Worm (Caenorhabditis elegans) whole organism, young adult: ENCODE data around the gene F28B1.2.
A peak's percentile ranks its signal among the peaks of the same experiment; 100 is the strongest.

Experiments used
- B0019.2 ChIP-seq: fragments of 200-800 bp; sonication (Bioruptor generic); conservative IDR thresholded peaks from 2 replicates; pipeline ENCODE4 v1.3.6; 2022; ENCODE audit warnings: missing genetic modification reagents, missing genetic modification characterization, missing compliant biosample characterization
- F23B12.7 ChIP-seq: sonication (generic microtip); optimal IDR thresholded peaks from 2 replicates; lab custom pipeline; 2017; ENCODE audit warnings: missing genetic modification characterization, mild to moderate bottlenecking, missing compliant biosample characterization, antibody characterized with exemption, moderate library complexity; ENCODE audit not compliant: insufficient read depth
- F37B4.10 ChIP-seq: fragments of 200-800 bp; sonication (Bioruptor generic); IDR thresholded peaks from 2 replicates; pipeline ENCODE4 v1.3.6; 2022; ENCODE audit warnings: missing genetic modification characterization, missing compliant biosample characterization
- F49E8.2 ChIP-seq: sonication (generic microtip); optimal IDR thresholded peaks from 3 replicates; lab custom pipeline; 2017; ENCODE audit warnings: missing genetic modification characterization, mild to moderate bottlenecking, missing compliant biosample characterization, antibody characterized with exemption, moderate library complexity; ENCODE audit not compliant: insufficient read depth
- F57A8.1 ChIP-seq: fragments of 200-800 bp; sonication (Bioruptor generic); optimal IDR thresholded peaks from 2 replicates; lab custom pipeline; 2018; ENCODE audit warnings: mild to moderate bottlenecking, missing genetic modification characterization, moderate library complexity, missing compliant biosample characterization
- T07F8.4 ChIP-seq: sonication (generic microtip); optimal IDR thresholded peaks from 2 replicates; lab custom pipeline; 2016; ENCODE audit warnings: mild to moderate bottlenecking, missing genetic modification characterization, moderate library complexity, missing compliant biosample characterization
- Y53G8AR.9 ChIP-seq: fragments of 200-800 bp; sonication (Bioruptor generic); conservative IDR thresholded peaks from 2 replicates; pipeline ENCODE4 v1.3.6; 2022; ENCODE audit warnings: missing genetic modification reagents, missing genetic modification characterization, missing compliant biosample characterization
- ZK185.1 ChIP-seq: sonication (generic microtip); optimal IDR thresholded peaks from 2 replicates; lab custom pipeline; 2016; ENCODE audit warnings: mild to moderate bottlenecking, missing genetic modification characterization, missing compliant biosample characterization; ENCODE audit not compliant: poor library complexity, severe bottlenecking
- aptf-3 ChIP-seq: fragments of 200-800 bp; sonication (Bioruptor generic); IDR thresholded peaks from 2 replicates; pipeline ENCODE4 v1.3.6; 2022; ENCODE audit warnings: missing genetic modification characterization, missing compliant biosample characterization
- attf-5 ChIP-seq: fragments of 200-800 bp; sonication (Bioruptor generic); optimal IDR thresholded peaks from 2 replicates; lab custom pipeline; 2018; ENCODE audit warnings: mild to moderate bottlenecking, missing genetic modification characterization, missing compliant biosample characterization
- bed-1 ChIP-seq: fragments of 200-800 bp; sonication (Bioruptor generic); IDR thresholded peaks from 2 replicates; pipeline ENCODE4 v1.3.6; 2022; ENCODE audit warnings: missing genetic modification reagents, missing genetic modification characterization, missing compliant biosample characterization
- cebp-2 ChIP-seq: fragments of 200-800 bp; sonication (Bioruptor generic); IDR thresholded peaks from 2 replicates; pipeline ENCODE4 v1.3.6; 2022; ENCODE audit warnings: missing genetic modification characterization, missing compliant biosample characterization
- ceh-40 ChIP-seq: fragments of 200-800 bp; sonication (Bioruptor generic); IDR thresholded peaks from 2 replicates; pipeline ENCODE4 v1.3.6; 2022; ENCODE audit warnings: missing genetic modification characterization, missing compliant biosample characterization
- ceh-91 ChIP-seq: fragments of 200-800 bp; sonication (Bioruptor generic); IDR thresholded peaks from 2 replicates; pipeline ENCODE4 v1.3.6; 2022; ENCODE audit warnings: missing genetic modification reagents, missing genetic modification characterization, missing compliant biosample characterization
- die-1 ChIP-seq: sonication (generic microtip); optimal IDR thresholded peaks from 2 replicates; lab custom pipeline; 2016; ENCODE audit warnings: missing genotype, mild to moderate bottlenecking, missing genetic modification characterization, missing compliant biosample characterization
- dox-1 ChIP-seq: fragments of 200-800 bp; sonication (Bioruptor generic); IDR thresholded peaks from 2 replicates; pipeline ENCODE4 v1.3.6; 2022; ENCODE audit warnings: missing genetic modification reagents, missing genetic modification characterization, missing compliant biosample characterization
- dpl-1 ChIP-seq: fragments of 150-350 bp; optimal IDR thresholded peaks from 2 replicates; lab custom pipeline; 2014; ENCODE audit warnings: missing biosample characterization, missing genetic modification reagents, missing genetic modification characterization
- egl-44 ChIP-seq: fragments of 200-800 bp; sonication (Bioruptor generic); IDR thresholded peaks from 2 replicates; pipeline ENCODE4 v1.3.6; 2022; ENCODE audit warnings: missing genetic modification reagents, missing genetic modification characterization, missing compliant biosample characterization
- ets-4 ChIP-seq: fragments of 200-800 bp; sonication (Bioruptor generic); optimal IDR thresholded peaks from 2 replicates; lab custom pipeline; 2018; ENCODE audit warnings: mild to moderate bottlenecking, missing genetic modification characterization, missing compliant biosample characterization
- gei-17 ChIP-seq: fragments of 200-800 bp; sonication (Bioruptor generic); optimal IDR thresholded peaks from 2 replicates; lab custom pipeline; 2018; ENCODE audit warnings: mild to moderate bottlenecking, missing genetic modification characterization, missing compliant biosample characterization
- lsl-1 ChIP-seq: fragments of 200-800 bp; sonication (Bioruptor generic); optimal IDR thresholded peaks from 2 replicates; lab custom pipeline; 2018; ENCODE audit warnings: mild to moderate bottlenecking, missing genetic modification characterization, moderate library complexity, missing compliant biosample characterization
- madf-3 ChIP-seq: fragments of 200-800 bp; sonication (Bioruptor generic); IDR thresholded peaks from 2 replicates; pipeline ENCODE4 v1.3.6; 2022; ENCODE audit warnings: missing genetic modification reagents, missing genetic modification characterization, missing compliant biosample characterization
- madf-6 ChIP-seq: fragments of 200-800 bp; sonication (Bioruptor generic); IDR thresholded peaks from 2 replicates; pipeline ENCODE4 v1.3.6; 2022; ENCODE audit warnings: missing genetic modification reagents, missing genetic modification characterization, missing compliant biosample characterization
- nhr-179 ChIP-seq: sonication (generic microtip); optimal IDR thresholded peaks from 2 replicates; lab custom pipeline; 2016; ENCODE audit warnings: mild to moderate bottlenecking, missing genetic modification characterization, missing compliant biosample characterization
- nhr-80 ChIP-seq: sonication (generic microtip); optimal IDR thresholded peaks from 2 replicates; lab custom pipeline; 2016; ENCODE audit warnings: missing genetic modification characterization, missing compliant biosample characterization
- repo-1 ChIP-seq: sonication (generic microtip); optimal IDR thresholded peaks from 2 replicates; lab custom pipeline; 2017; ENCODE audit warnings: mild to moderate bottlenecking, missing genetic modification characterization, missing compliant biosample characterization
- rpc-1 ChIP-seq, 2 experiments: fragments of 150-350 bp in 1 of 2; sonication (generic microtip) in 1 of 2; optimal IDR thresholded peaks; 2 replicates each; lab custom pipeline; 2014 to 2018; ENCODE audit warnings: missing biosample characterization in 1 of 2, missing genetic modification characterization in 1 of 2, missing genetic modification reagents in 1 of 2, missing genotype in 1 of 2
- snpc-1.3 ChIP-seq: sonication (generic microtip); optimal IDR thresholded peaks from 2 replicates; lab custom pipeline; 2017; ENCODE audit warnings: missing genetic modification characterization, mild to moderate bottlenecking, missing compliant biosample characterization, antibody characterized with exemption, moderate library complexity, missing genotype, missing genetic modification reagents; ENCODE audit not compliant: insufficient read depth
- sptf-2 ChIP-seq: fragments of 200-800 bp; sonication (Bioruptor generic); optimal IDR thresholded peaks from 2 replicates; lab custom pipeline; 2018; ENCODE audit warnings: mild to moderate bottlenecking, missing genetic modification characterization, missing compliant biosample characterization
- tbx-9 ChIP-seq: sonication (generic microtip); optimal IDR thresholded peaks from 2 replicates; lab custom pipeline; 2016; ENCODE audit warnings: borderline replicate concordance, missing genetic modification characterization, inconsistent platforms, missing compliant biosample characterization
- tlf-1 ChIP-seq: fragments of 200-800 bp; sonication (Bioruptor generic); optimal IDR thresholded peaks from 2 replicates; lab custom pipeline; 2018; ENCODE audit warnings: mild to moderate bottlenecking, missing genetic modification characterization, missing compliant biosample characterization
- unc-130 ChIP-seq: sonication (generic microtip); optimal IDR thresholded peaks from 2 replicates; lab custom pipeline; 2016; ENCODE audit warnings: missing genetic modification reagents, missing genetic modification characterization, missing compliant biosample characterization
- zim-3 ChIP-seq: sonication (generic microtip); optimal IDR thresholded peaks from 2 replicates; lab custom pipeline; 2017; ENCODE audit warnings: mild to moderate bottlenecking, missing genetic modification characterization, moderate library complexity, missing compliant biosample characterization
- ztf-25 ChIP-seq: fragments of 200-800 bp; sonication (Bioruptor generic); IDR thresholded peaks from 2 replicates; pipeline ENCODE4 v1.3.6; 2022; ENCODE audit warnings: missing genetic modification reagents, missing genetic modification characterization, missing compliant biosample characterization
- ztf-3 ChIP-seq: fragments of 200-800 bp; sonication (Bioruptor generic); optimal IDR thresholded peaks from 2 replicates; lab custom pipeline; 2018; ENCODE audit warnings: mild to moderate bottlenecking, missing genetic modification characterization, missing compliant biosample characterization
- ztf-6 ChIP-seq: fragments of 200-800 bp; sonication (Bioruptor generic); IDR thresholded peaks from 2 replicates; pipeline ENCODE4 v1.3.6; 2022; ENCODE audit warnings: missing genetic modification reagents, missing genetic modification characterization, missing compliant biosample characterization

The F28B1.2 gene

DNA sequence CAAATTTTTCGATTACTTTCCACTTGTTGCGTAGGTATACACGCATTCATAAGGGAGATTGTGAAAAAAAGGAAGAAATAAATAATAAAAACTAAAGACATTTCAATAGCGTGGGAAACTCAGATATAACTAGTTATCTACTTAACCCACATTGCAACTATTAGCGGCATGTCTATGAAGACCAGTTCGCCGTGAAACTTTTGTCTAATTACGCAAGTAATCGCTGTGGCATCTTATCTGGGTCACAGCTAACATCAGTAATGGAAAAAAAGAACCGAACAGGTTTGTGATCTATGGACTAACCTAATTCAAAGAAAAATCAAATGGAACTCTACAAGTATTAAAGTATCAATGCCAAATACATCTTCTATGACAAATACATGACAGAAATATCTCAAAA lies 31.4 kb upstream of the F28B1.2 start, which contains the start of gene clec-241:
Gene clec-241 (minus strand): TSS at position 101 of the 400 bp plus-strand sequence.
- TF ChIP-seq die-1 (tag; lab: Kevin White, UChicago) (no peak), madf-3 (no peak), F23B12.7 (tag; lab: Kevin White, UChicago) (no peak), attf-5 (no peak), egl-44 (GFP tag; lab: Robert Waterston, UW) (no peak), Y53G8AR.9 (no peak)

DNA sequence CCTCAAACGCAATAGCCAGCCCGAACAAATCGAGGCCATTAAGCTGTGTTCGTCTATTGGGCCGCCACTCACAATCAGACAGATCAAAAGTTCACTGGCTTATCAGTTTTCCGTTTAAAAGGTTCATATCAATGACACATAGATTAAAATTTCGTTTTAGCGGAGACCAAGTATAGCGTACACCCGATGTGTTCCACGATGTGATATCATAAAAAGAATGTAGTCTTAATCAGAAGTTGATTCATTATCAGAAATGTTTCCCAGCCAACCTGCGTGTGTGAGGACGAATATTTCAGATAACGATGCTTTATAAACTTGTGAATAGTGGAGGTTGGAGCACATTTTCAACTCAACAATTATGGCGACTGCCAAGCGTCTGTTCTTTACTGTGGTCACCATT lies 30.6 kb upstream of the F28B1.2 start, which contains the start of gene clc-13:
Gene clc-13 (plus strand): TSS at position 359 of the 400 bp plus-strand sequence.
- TF ChIP-seq ztf-6 (GFP tag; lab: Robert Waterston, UW) (no peak), gei-17 (GFP tag; lab: Kevin White, UChicago) (no peak), zim-3 (tag; lab: Kevin White, UChicago) (no peak), cebp-2 (GFP tag; lab: Robert Waterston, UW) (no peak), snpc-1.3 (tag; lab: Kevin White, UChicago) (no peak), ceh-91 (GFP tag; lab: Robert Waterston, UW) (no peak), ets-4 (GFP tag; lab: Kevin White, UChicago) (peak; percentile 20), ZK185.1 (tag; lab: Kevin White, UChicago) (no peak), Y53G8AR.9 (no peak), nhr-80 (tag; lab: Kevin White, UChicago) (peak; percentile 44), madf-6 (no peak), attf-5 (no peak), dox-1 (GFP tag; lab: Robert Waterston, UW) (0 out of 2 replicates have a peak, but pooled peaks have one; percentile 28), lsl-1 (GFP tag; lab: Kevin White, UChicago) (no peak), repo-1 (tag; lab: Kevin White, UChicago) (no peak)

DNA sequence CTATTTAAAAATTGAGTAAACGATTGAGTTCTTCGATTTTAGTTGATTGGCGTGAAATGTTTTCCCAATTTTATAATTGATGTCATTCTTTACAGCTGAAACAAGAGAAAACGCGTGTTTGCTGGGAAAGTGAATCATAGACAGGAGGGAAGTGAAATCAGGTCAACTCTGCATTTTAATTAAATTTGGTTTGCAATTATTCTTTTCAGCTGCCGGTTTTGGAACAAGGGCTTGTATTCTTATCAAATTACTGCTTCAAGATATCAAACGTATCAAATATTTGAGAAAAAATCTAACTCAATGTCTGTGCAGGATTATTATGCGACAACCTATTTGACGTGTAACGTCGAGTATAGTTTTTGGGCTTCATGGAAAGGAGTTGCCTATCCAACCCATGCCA lies 27.8 kb upstream of the F28B1.2 start, which contains the start of gene srh-97:
Gene srh-97 (plus strand): TSS at position 301 of the 400 bp plus-strand sequence.
- TF ChIP-seq bed-1 (GFP tag; lab: Robert Waterston, UW) (no peak), aptf-3 (GFP tag; lab: Robert Waterston, UW) (no peak), gei-17 (GFP tag; lab: Kevin White, UChicago) (no peak), tbx-9 (no peak), ztf-3 (GFP tag; lab: Kevin White, UChicago) (no peak), B0019.2 (GFP tag; lab: Robert Waterston, UW) (no peak), ztf-25 (GFP tag; lab: Robert Waterston, UW) (no peak), dpl-1 (GFP tag; lab: Kevin White, UChicago) (no peak), F57A8.1 (GFP tag; lab: Kevin White, UChicago) (no peak), tlf-1 (GFP tag; lab: Kevin White, UChicago) (no peak), rpc-1 (optimal IDR thresholded peaks at IDR 0.05; lab: Kevin White, UChicago) (no peak), rpc-1 (tag; optimal IDR thresholded peaks at IDR 0.05; lab: Kevin White, UChicago) (no peak), T07F8.4 (no peak), ceh-40 (no peak), nhr-179 (tag; lab: Kevin White, UChicago) (no peak), sptf-2 (GFP tag; lab: Kevin White, UChicago) (no peak), egl-44 (GFP tag; lab: Robert Waterston, UW) (no peak), unc-130 (GFP tag; lab: Kevin White, UChicago) (no peak), F49E8.2 (no peak), F37B4.10 (GFP tag; lab: Robert Waterston, UW) (no peak)
- TF ChIP-seq, all 124 proteins: peak for 0
